Fruit fly (Drosophila melanogaster) whole organism, prepupa: ENCODE data around the gene Unr.

Experiments
- CG11762 ChIP-seq: fragments of 200-800 bp; sonication (Bioruptor generic); optimal IDR thresholded peaks from 3 replicates; lab custom pipeline; 2016; ENCODE audit warnings: missing biosample characterization, missing genetic modification characterization; ENCODE audit not compliant: insufficient read depth
- CG15336 ChIP-seq: fragments of 200-800 bp; sonication (Bioruptor generic); IDR thresholded peaks from 2 replicates; pipeline ENCODE4 v1.3.6; 2022; ENCODE audit warnings: missing biosample characterization, missing genetic modification characterization
- CG1621 ChIP-seq: fragments of 200-800 bp; sonication (Bioruptor generic); optimal IDR thresholded peaks from 3 replicates; lab custom pipeline; 2018; ENCODE audit warnings: missing biosample characterization, mild to moderate bottlenecking, missing genetic modification characterization
- CG16779 ChIP-seq: fragments of 200-800 bp; sonication (Bioruptor generic); optimal IDR thresholded peaks from 3 replicates; lab custom pipeline; 2017; ENCODE audit warnings: missing biosample characterization, mild to moderate bottlenecking, missing genetic modification characterization
- CG3032 ChIP-seq: fragments of 200-800 bp; optimal IDR thresholded peaks from 2 replicates; lab custom pipeline; 2019; ENCODE audit warnings: missing biosample characterization, mild to moderate bottlenecking, missing genetic modification characterization, moderate library complexity
- CG31627 ChIP-seq: fragments of 200-800 bp; sonication (Bioruptor generic); optimal IDR thresholded peaks from 3 replicates; lab custom pipeline; 2016; ENCODE audit warnings: missing biosample characterization, missing genetic modification characterization
- CG32006 ChIP-seq: fragments of 200-800 bp; sonication (Bioruptor generic); optimal IDR thresholded peaks from 3 replicates; lab custom pipeline; 2017; ENCODE audit warnings: missing biosample characterization, mild to moderate bottlenecking, missing genetic modification characterization
- CG34406 ChIP-seq: fragments of 200-800 bp; sonication (Bioruptor generic); optimal IDR thresholded peaks from 3 replicates; lab custom pipeline; 2016; ENCODE audit warnings: missing biosample characterization, missing genetic modification characterization
- CG4318 ChIP-seq: fragments of 200-800 bp; sonication (Bioruptor generic); optimal IDR thresholded peaks from 3 replicates; lab custom pipeline; 2017; ENCODE audit warnings: missing biosample characterization, mild to moderate bottlenecking, missing genetic modification characterization
- CG6163 ChIP-seq: fragments of 200-800 bp; sonication (Bioruptor generic); IDR thresholded peaks from 3 replicates; pipeline ENCODE4 v1.3.6; 2022; ENCODE audit warnings: missing biosample characterization, missing genetic modification characterization
- CG6792 ChIP-seq: fragments of 200-800 bp; sonication (Bioruptor generic); optimal IDR thresholded peaks from 3 replicates; lab custom pipeline; 2016; ENCODE audit warnings: missing biosample characterization, missing genetic modification characterization
- CG6808 ChIP-seq: fragments of 200-800 bp; sonication (Bioruptor generic); optimal IDR thresholded peaks from 3 replicates; lab custom pipeline; 2017; ENCODE audit warnings: missing biosample characterization, missing genetic modification characterization, mild to moderate bottlenecking, moderate library complexity, missing genetic modification reagents
- CG8119 ChIP-seq: fragments of 200-800 bp; sonication (Bioruptor generic); IDR thresholded peaks from 3 replicates; pipeline ENCODE4 v1.3.6; 2022; ENCODE audit warnings: missing biosample characterization, missing genetic modification characterization
- CG8319 ChIP-seq: fragments of 200-800 bp; sonication (Bioruptor generic); optimal IDR thresholded peaks from 3 replicates; lab custom pipeline; 2016; ENCODE audit warnings: missing biosample characterization, missing genetic modification characterization
- CG8632 ChIP-seq: fragments of 200-800 bp; sonication (Bioruptor generic); optimal IDR thresholded peaks from 3 replicates; lab custom pipeline; 2016; ENCODE audit warnings: missing biosample characterization, missing genetic modification characterization
- Eip75B ChIP-seq: fragments of 200-800 bp; sonication (Bioruptor generic); optimal IDR thresholded peaks from 3 replicates; lab custom pipeline; 2016; ENCODE audit warnings: missing biosample characterization, missing genetic modification characterization
- Eip78C ChIP-seq: fragments of 200-800 bp; sonication (Bioruptor generic); peaks from one replicate; lab custom pipeline; 2016; ENCODE audit warnings: missing biosample characterization, missing genetic modification characterization
- Ets21C ChIP-seq: fragments of 200-800 bp; sonication (Bioruptor generic); optimal IDR thresholded peaks from 3 replicates; lab custom pipeline; 2016; ENCODE audit warnings: missing biosample characterization, missing genetic modification characterization
- Ets96B ChIP-seq: fragments of 200-800 bp; optimal IDR thresholded peaks from 2 replicates; lab custom pipeline; 2019; ENCODE audit warnings: missing biosample characterization, mild to moderate bottlenecking, missing genetic modification characterization, moderate library complexity
- Gug ChIP-seq: fragments of 200-800 bp; sonication (Bioruptor generic); IDR thresholded peaks from 2 replicates; pipeline ENCODE4 v1.3.6; 2022; ENCODE audit warnings: missing biosample characterization, missing genetic modification characterization
- Hr38 ChIP-seq: sonication (Bioruptor generic); optimal IDR thresholded peaks from 2 replicates; lab custom pipeline; 2016; ENCODE audit warnings: missing biosample characterization, missing genetic modification characterization
- Hr39 ChIP-seq: fragments of 200-800 bp; sonication (Bioruptor generic); optimal IDR thresholded peaks from 2 replicates; lab custom pipeline; 2016; ENCODE audit warnings: missing biosample characterization, missing genetic modification characterization
- Hr4 ChIP-seq: fragments of 200-800 bp; sonication (Bioruptor generic); optimal IDR thresholded peaks from 3 replicates; lab custom pipeline; 2016; ENCODE audit warnings: missing biosample characterization, missing genetic modification characterization
- Smox ChIP-seq: fragments of 200-800 bp; sonication (Bioruptor generic); optimal IDR thresholded peaks from 3 replicates; lab custom pipeline; 2016; ENCODE audit warnings: missing biosample characterization, missing genetic modification characterization
- Sox102F ChIP-seq: fragments of 200-800 bp; sonication (Bioruptor generic); optimal IDR thresholded peaks from 2 replicates; lab custom pipeline; 2016; ENCODE audit warnings: missing biosample characterization, mild to moderate bottlenecking, missing genetic modification characterization
- Sox14 ChIP-seq: fragments of 200-800 bp; sonication (Bioruptor generic); optimal IDR thresholded peaks from 3 replicates; lab custom pipeline; 2016; ENCODE audit warnings: missing biosample characterization, missing genetic modification characterization
- Sox15 ChIP-seq: fragments of 200-800 bp; sonication (Bioruptor generic); optimal IDR thresholded peaks from 3 replicates; lab custom pipeline; 2016; ENCODE audit warnings: missing biosample characterization, missing genetic modification characterization
- acj6 ChIP-seq: fragments of 200-800 bp; sonication (Bioruptor generic); optimal IDR thresholded peaks from 3 replicates; lab custom pipeline; 2016; ENCODE audit warnings: missing biosample characterization, missing genetic modification characterization
- cyc ChIP-seq: fragments of 200-800 bp; sonication (Bioruptor generic); optimal IDR thresholded peaks from 3 replicates; lab custom pipeline; 2016; ENCODE audit warnings: missing biosample characterization, missing genetic modification characterization
- dac ChIP-seq: fragments of 200-800 bp; sonication (Bioruptor generic); optimal IDR thresholded peaks from 2 replicates; lab custom pipeline; 2017; ENCODE audit warnings: missing biosample characterization, mild to moderate bottlenecking, missing genetic modification characterization
- esn ChIP-seq: fragments of 200-800 bp; sonication (Bioruptor generic); optimal IDR thresholded peaks from 2 replicates; lab custom pipeline; 2016; ENCODE audit warnings: missing biosample characterization, mild to moderate bottlenecking, missing genetic modification characterization, moderate library complexity
- fkh ChIP-seq: fragments of 200-800 bp; sonication (Bioruptor generic); optimal IDR thresholded peaks from 3 replicates; lab custom pipeline; 2017; ENCODE audit warnings: missing biosample characterization, mild to moderate bottlenecking, missing genetic modification characterization, moderate library complexity
- net ChIP-seq: fragments of 200-800 bp; sonication (Bioruptor generic); optimal IDR thresholded peaks from 3 replicates; lab custom pipeline; 2016; ENCODE audit warnings: missing biosample characterization, missing genetic modification characterization
- pdm3 ChIP-seq: fragments of 200-800 bp; sonication (Bioruptor generic); optimal IDR thresholded peaks from 3 replicates; lab custom pipeline; 2016; ENCODE audit warnings: missing biosample characterization, missing genetic modification characterization
- salr ChIP-seq, 2 experiments: fragments of 200-800 bp; sonication (Bioruptor generic); optimal IDR thresholded peaks; 3 replicates each; lab custom pipeline; 2016 to 2018; ENCODE audit warnings: missing biosample characterization in 2 of 2, missing genetic modification characterization in 2 of 2, mild to moderate bottlenecking in 1 of 2
- spab ChIP-seq: fragments of 200-800 bp; sonication (Bioruptor generic); optimal IDR thresholded peaks from 2 replicates; lab custom pipeline; 2017; ENCODE audit warnings: missing biosample characterization, mild to moderate bottlenecking, missing genetic modification characterization, missing genetic modification reagents
- ss ChIP-seq, 2 experiments: fragments of 200-800 bp; sonication (Bioruptor generic); optimal IDR thresholded peaks; 2 replicates in 1 of 2; 3 replicates in 1 of 2; lab custom pipeline; 2017 to 2018; ENCODE audit warnings: mild to moderate bottlenecking in 2 of 2, missing biosample characterization in 2 of 2, missing genetic modification characterization in 2 of 2, moderate library complexity in 1 of 2
- svp ChIP-seq: fragments of 200-800 bp; sonication (Bioruptor generic); peaks from one replicate; lab custom pipeline; 2016; ENCODE audit warnings: missing biosample characterization, missing genetic modification characterization
- topi ChIP-seq: fragments of 200-800 bp; sonication (Bioruptor generic); optimal IDR thresholded peaks from 3 replicates; lab custom pipeline; 2016; ENCODE audit warnings: missing biosample characterization, missing genetic modification characterization
- vri ChIP-seq: fragments of 200-800 bp; sonication (Bioruptor generic); optimal IDR thresholded peaks from 3 replicates; lab custom pipeline; 2016; ENCODE audit warnings: missing biosample characterization, mild to moderate bottlenecking, missing genetic modification characterization

Unr gene

DNA sequence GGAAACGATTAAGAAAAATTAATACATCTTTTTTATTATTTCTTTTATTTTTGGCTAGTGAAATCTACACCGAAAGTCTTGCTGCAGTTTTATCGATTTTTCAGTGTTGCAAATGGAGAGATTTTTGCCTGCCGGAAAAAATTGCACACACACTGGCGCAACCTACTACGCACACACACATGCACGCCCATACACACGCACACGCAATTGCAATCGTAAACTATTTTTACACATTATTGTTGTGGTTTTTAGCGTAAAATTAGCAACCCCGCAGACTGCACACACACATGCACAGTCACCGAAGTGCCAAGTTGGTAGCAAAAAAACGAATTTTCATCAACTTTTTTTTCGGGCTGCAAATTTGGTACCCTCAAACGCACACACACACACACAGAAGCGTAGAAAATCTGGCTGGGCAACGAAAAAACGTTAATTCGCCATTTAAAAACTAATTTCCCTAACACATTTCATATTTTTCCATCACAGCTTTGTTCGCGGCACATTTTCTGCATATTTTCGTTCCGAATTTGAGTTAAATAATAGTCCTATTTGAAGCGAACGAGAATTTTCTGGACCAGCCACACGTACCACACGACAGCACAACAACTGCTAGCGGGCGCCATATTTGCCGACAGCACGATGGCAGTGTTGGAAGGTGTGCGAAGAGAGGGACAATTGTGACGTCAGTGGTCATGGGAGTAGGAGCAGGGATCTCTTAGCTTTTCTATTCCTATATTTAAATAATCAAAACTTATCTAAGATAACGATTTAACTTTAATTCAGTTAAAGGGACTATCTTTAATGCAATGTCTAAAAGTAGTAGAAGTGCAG, at the start of gene Unr (continued):
- TF ChIP-seq Eip78C: peak; percentile 92
- peak; percentile 75 for TF ChIP-seq vri (GFP tag; lab: Kevin White, UChicago)
- TF ChIP-seq topi (GFP tag; lab: Kevin White, UChicago): peak; percentile 77
- TF ChIP-seq acj6 (GFP tag; lab: Kevin White, UChicago): peak; percentile 81
- TF ChIP-seq CG31627: peak; percentile 84
- TF ChIP-seq Hr39: peak; percentile 79
- TF ChIP-seq CG6808 (GFP tag; lab: Kevin White, UChicago): peak; percentile 2
- peak; percentile 32 to 38 for TF ChIP-seq salr (GFP tag; optimal IDR thresholded peaks at IDR 0.05; lab: Kevin White, UChicago)
- peak; percentile 79 for TF ChIP-seq Smox (GFP tag; lab: Kevin White, UChicago)
- peak; percentile 54 for TF ChIP-seq CG1621 (tag; lab: Kevin White, UChicago)

- peak; percentile 69 for TF ChIP-seq svp (GFP tag; lab: Kevin White, UChicago)
- no peak for TF ChIP-seq Sox15 (GFP tag; lab: Kevin White, UChicago)
- TF ChIP-seq Sox102F (GFP tag; lab: Kevin White, UChicago): peak; percentile 28
- TF ChIP-seq CG4318 (GFP tag; lab: Kevin White, UChicago): no peak
- no peak for TF ChIP-seq CG32006 (GFP tag; lab: Kevin White, UChicago)
- no peak for TF ChIP-seq CG15336 (GFP tag; lab: Robert Waterston, UW)
- TF ChIP-seq dac: no peak
Observed at dm6 chr3L:8480944-8481343, 38.8 kb upstream of the Unr start.

DNA sequence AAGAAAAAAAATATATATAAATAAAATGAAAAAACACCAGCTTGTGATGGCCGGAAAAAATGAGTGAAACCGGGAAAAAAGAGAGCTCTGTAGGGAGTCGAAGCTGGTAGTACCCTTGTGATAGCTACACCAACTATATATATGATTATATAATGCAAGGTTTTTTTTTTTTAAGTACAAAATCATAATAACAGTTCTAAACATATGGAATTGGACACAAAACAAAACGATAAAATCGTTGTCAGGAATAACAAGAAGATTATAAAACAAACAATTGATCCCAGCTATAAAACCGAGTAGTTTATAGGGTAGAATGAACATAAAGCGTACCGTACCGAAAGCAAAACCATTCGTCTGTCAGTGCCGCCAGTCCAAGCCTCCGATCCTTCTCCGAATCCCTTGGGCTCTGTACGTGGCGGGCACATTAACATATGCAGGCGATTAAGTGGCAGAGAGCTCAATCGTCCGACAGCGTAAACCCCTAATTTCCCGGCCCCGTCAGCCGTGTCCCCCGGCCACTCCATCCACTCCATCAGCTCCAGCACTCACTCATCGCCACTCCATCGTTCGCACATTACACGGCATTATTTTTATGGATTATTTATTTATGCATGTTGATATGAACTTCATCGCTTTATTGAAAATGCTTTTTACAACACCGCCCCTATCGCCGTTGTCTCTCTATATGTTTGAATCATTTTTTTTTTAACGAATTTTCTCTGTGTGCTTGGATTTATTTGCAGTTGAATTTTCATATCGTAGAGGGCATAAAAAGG, 19.2 kb upstream of the Unr start:
- TF ChIP-seq CG11762 (GFP tag; lab: Kevin White, UChicago) (peak; percentile 22), fkh (no peak), spab (GFP tag; lab: Kevin White, UChicago) (peak; percentile 26), Sox102F (GFP tag; lab: Kevin White, UChicago) (peak; percentile 14), Eip75B (GFP tag; lab: Kevin White, UChicago) (peak; percentile 7), CG8119 (GFP tag; lab: Robert Waterston, UW) (peak; percentile 27; the same call in 1 of the 3 replicates), Hr38 (GFP tag; lab: Kevin White, UChicago) (no peak), Ets96B (peak; percentile 6), CG16779 (tag; lab: Kevin White, UChicago) (no peak), CG34406 (GFP tag; lab: Kevin White, UChicago) (peak; percentile 47), pdm3 (GFP tag; lab: Kevin White, UChicago) (peak; percentile 0), CG1621 (tag; lab: Kevin White, UChicago) (peak; percentile 22), CG6163 (0 out of 3 replicates have a peak, but pooled peaks have one; percentile 47), topi (GFP tag; lab: Kevin White, UChicago) (peak; percentile 16), Hr4 (GFP tag; lab: Kevin White, UChicago) (no peak), Gug (GFP tag; lab: Robert Waterston, UW) (0 out of 2 replicates have a peak, but pooled peaks have one; percentile 9), CG8632 (GFP tag; lab: Kevin White, UChicago) (peak; percentile 48), CG3032 (tag; lab: Kevin White, UChicago) (peak; percentile 15), esn (peak; percentile 51), vri (GFP tag; lab: Kevin White, UChicago) (no peak), CG6792 (peak; percentile 22), cyc (GFP tag; lab: Kevin White, UChicago) (peak; percentile 19), ss (GFP tag; optimal IDR thresholded peaks at IDR 0.05; lab: Kevin White, UChicago) (peak in 1 of 2 experiments; percentile 38), Ets21C (GFP tag; lab: Kevin White, UChicago) (no peak), Sox14 (peak; percentile 15), CG8319 (GFP tag; lab: Kevin White, UChicago) (peak; percentile 35), Eip78C (peak; percentile 93), net (GFP tag; lab: Kevin White, UChicago) (peak; percentile 43)
